Worm (Caenorhabditis elegans) whole organism, L3 larva: ENCODE measurements around the gene ceh-30.

ENCODE experiments used
- ZK546.5 ChIP-seq: sonication (generic microtip); optimal IDR thresholded peaks from 2 replicates; lab custom pipeline; 2017; ENCODE audit warnings: missing biosample characterization, missing genetic modification characterization
- ceh-28 ChIP-seq: fragments of 150-350 bp; optimal IDR thresholded peaks from 2 replicates; lab custom pipeline; 2014; ENCODE audit warnings: missing biosample characterization, missing genetic modification reagents, missing genetic modification characterization
- fkh-10 ChIP-seq: sonication (generic microtip); optimal IDR thresholded peaks from 2 replicates; lab custom pipeline; 2017; ENCODE audit warnings: missing biosample characterization, missing genetic modification reagents, missing genetic modification characterization

DNA sequence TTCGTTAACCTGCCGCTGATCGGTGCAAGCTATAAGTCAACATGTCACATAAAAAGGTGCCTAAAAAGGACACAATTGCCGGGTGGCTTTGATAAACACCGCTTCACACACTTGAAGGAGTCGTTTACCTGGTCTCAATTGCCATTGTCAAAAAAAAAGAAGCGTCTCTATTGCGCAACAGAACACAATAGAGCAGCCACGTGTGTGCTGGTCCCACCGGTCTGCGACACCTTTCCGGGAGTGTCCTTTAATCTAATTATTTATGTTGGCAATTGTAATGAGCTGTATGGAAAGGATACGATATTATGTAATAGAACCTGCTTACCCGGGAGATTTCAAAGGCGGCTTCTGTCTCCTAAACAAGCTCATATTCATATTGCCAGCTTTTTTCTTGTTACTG, 1.7 kb upstream of the ceh-30 start:
- TF ChIP-seq ZK546.5: no peak
- TF ChIP-seq ceh-28 (tag; lab: Kevin White, UChicago): no peak
- TF ChIP-seq fkh-10: no peak
